Fruit fly (Drosophila melanogaster) whole organism, embryonic: Measurements from ENCODE around the gene Schip1.

Experiments used
- CG10147 ChIP-seq: fragments of 200-800 bp; sonication (Bioruptor generic); optimal IDR thresholded peaks from 2 replicates; lab custom pipeline; 2019; ENCODE audit warnings: missing biosample characterization, mild to moderate bottlenecking, missing genetic modification characterization, moderate library complexity
- CG10267 ChIP-seq: fragments of 200-800 bp; sonication (Bioruptor generic); optimal IDR thresholded peaks from 2 replicates; lab custom pipeline; 2018; ENCODE audit warnings: missing biosample characterization, mild to moderate bottlenecking, missing genetic modification characterization, moderate library complexity
- CG10321 ChIP-seq: fragments of 200-800 bp; sonication (Bioruptor generic); IDR thresholded peaks from 2 replicates; pipeline ENCODE4 v1.3.6; 2022; ENCODE audit warnings: missing biosample characterization, missing genetic modification characterization
- CG11560 ChIP-seq: fragments of 200-800 bp; sonication (Bioruptor generic); IDR thresholded peaks from 3 replicates; pipeline ENCODE4 v1.3.6; 2022; ENCODE audit warnings: missing biosample characterization, missing genetic modification characterization
- CG12391 ChIP-seq: fragments of 200-800 bp; sonication (Bioruptor generic); optimal IDR thresholded peaks from 3 replicates; lab custom pipeline; 2018; ENCODE audit warnings: missing biosample characterization, mild to moderate bottlenecking, missing genetic modification characterization, moderate library complexity
- CG13775 ChIP-seq: fragments of 200-800 bp; sonication (Bioruptor generic); optimal IDR thresholded peaks from 3 replicates; lab custom pipeline; 2017; ENCODE audit warnings: missing biosample characterization, mild to moderate bottlenecking, missing genetic modification characterization
- CG14710 ChIP-seq: fragments of 200-800 bp; sonication (Bioruptor generic); optimal IDR thresholded peaks from 3 replicates; lab custom pipeline; 2019; ENCODE audit warnings: missing biosample characterization, mild to moderate bottlenecking, missing genetic modification characterization, moderate library complexity
- CG15514 ChIP-seq: fragments of 200-800 bp; sonication (Bioruptor generic); optimal IDR thresholded peaks from 3 replicates; lab custom pipeline; 2017; ENCODE audit warnings: missing biosample characterization, missing genetic modification characterization, mild to moderate bottlenecking, moderate library complexity, missing genetic modification reagents
- CG15601 ChIP-seq: fragments of 200-800 bp; sonication (Bioruptor generic); optimal IDR thresholded peaks from 3 replicates; lab custom pipeline; 2019; ENCODE audit warnings: missing biosample characterization, mild to moderate bottlenecking, missing genetic modification characterization, moderate library complexity
- CG16779 ChIP-seq: fragments of 200-800 bp; sonication (Bioruptor generic); IDR thresholded peaks from 2 replicates; pipeline ENCODE4 v1.3.6; 2022; ENCODE audit warnings: missing biosample characterization, missing genetic modification characterization
- CG16815 ChIP-seq: fragments of 200-800 bp; sonication (Bioruptor generic); optimal IDR thresholded peaks from 3 replicates; lab custom pipeline; 2017; ENCODE audit warnings: missing biosample characterization, mild to moderate bottlenecking, missing genetic modification characterization
- CG17802 ChIP-seq: fragments of 200-800 bp; sonication (Bioruptor generic); optimal IDR thresholded peaks from 2 replicates; lab custom pipeline; 2018; ENCODE audit warnings: missing biosample characterization, mild to moderate bottlenecking, missing genetic modification characterization, moderate library complexity
- CG17912 ChIP-seq: fragments of 200-800 bp; sonication (Bioruptor generic); optimal IDR thresholded peaks from 2 replicates; lab custom pipeline; 2018; ENCODE audit warnings: missing biosample characterization, mild to moderate bottlenecking, missing genetic modification characterization
- CG2116 ChIP-seq: fragments of 200-800 bp; sonication (Bioruptor generic); optimal IDR thresholded peaks from 3 replicates; lab custom pipeline; 2018; ENCODE audit warnings: missing biosample characterization, mild to moderate bottlenecking, missing genetic modification characterization
- CG30403 ChIP-seq: fragments of 200-800 bp; sonication (Bioruptor generic); optimal IDR thresholded peaks from 3 replicates; lab custom pipeline; 2016; ENCODE audit warnings: missing biosample characterization, missing genetic modification characterization
- CG4617 ChIP-seq: fragments of 200-800 bp; sonication (Bioruptor generic); optimal IDR thresholded peaks from 3 replicates; lab custom pipeline; 2016; ENCODE audit warnings: missing biosample characterization, missing genetic modification characterization, borderline replicate concordance
- CG4820 ChIP-seq: fragments of 200-800 bp; sonication (Bioruptor generic); optimal IDR thresholded peaks from 3 replicates; lab custom pipeline; 2016; ENCODE audit warnings: missing biosample characterization, missing genetic modification characterization
- CG6272 ChIP-seq: fragments of 200-800 bp; sonication (Bioruptor generic); IDR thresholded peaks from 2 replicates; pipeline ENCODE4 v1.3.6; 2022; ENCODE audit warnings: missing biosample characterization, missing genetic modification characterization
- CG6791 ChIP-seq: fragments of 200-800 bp; sonication (Bioruptor generic); IDR thresholded peaks from 3 replicates; pipeline ENCODE4 v1.3.6; 2022; ENCODE audit warnings: missing biosample characterization, missing genetic modification characterization; ENCODE audit not compliant: partially characterized antibody
- CG8089 ChIP-seq: fragments of 200-800 bp; sonication (Bioruptor generic); optimal IDR thresholded peaks from 3 replicates; lab custom pipeline; 2016; ENCODE audit warnings: missing biosample characterization, missing genetic modification characterization
- CG9797 ChIP-seq: fragments of 200-800 bp; sonication (Bioruptor generic); optimal IDR thresholded peaks from 3 replicates; lab custom pipeline; 2018; ENCODE audit warnings: missing biosample characterization, mild to moderate bottlenecking, missing genetic modification characterization
- CG9817 ChIP-seq: fragments of 200-800 bp; sonication (Bioruptor generic); optimal IDR thresholded peaks from 2 replicates; lab custom pipeline; 2018; ENCODE audit warnings: missing biosample characterization, mild to moderate bottlenecking, missing genetic modification characterization, moderate library complexity
- Dll ChIP-seq: fragments of 200-800 bp; sonication (Bioruptor generic); IDR thresholded peaks from 4 replicates; pipeline ENCODE4 v1.3.6; 2022; ENCODE audit warnings: missing biosample characterization, missing genetic modification characterization; ENCODE audit not compliant: partially characterized antibody
- E2f2 ChIP-seq: fragments of 200-800 bp; sonication (Bioruptor generic); IDR thresholded peaks from 2 replicates; pipeline ENCODE4 v1.3.6; 2022; ENCODE audit warnings: missing biosample characterization, missing genetic modification characterization
- Elba2 ChIP-seq: fragments of 200-800 bp; sonication (Bioruptor generic); optimal IDR thresholded peaks from 3 replicates; lab custom pipeline; 2016; ENCODE audit warnings: missing biosample characterization, missing genetic modification characterization
- Med ChIP-seq: fragments of 200-800 bp; sonication (Bioruptor generic); peaks from one replicate; lab custom pipeline; 2016; ENCODE audit warnings: missing biosample characterization, missing genetic modification characterization, mild to moderate bottlenecking, inconsistent platforms, moderate library complexity
- Optix ChIP-seq: fragments of 200-800 bp; sonication (Bioruptor generic); IDR thresholded peaks from 3 replicates; pipeline ENCODE4 v1.3.6; 2022; ENCODE audit warnings: missing biosample characterization, missing genetic modification characterization
- Pdp1 ChIP-seq, 2 experiments: fragments of 200-800 bp; sonication (Bioruptor generic); optimal IDR thresholded peaks; 3 replicates each; lab custom pipeline; 2016; ENCODE audit warnings: missing biosample characterization in 2 of 2, missing genetic modification characterization in 2 of 2, mild to moderate bottlenecking in 1 of 2, moderate library complexity in 1 of 2
- Spps ChIP-seq: fragments of 200-800 bp; sonication (Bioruptor generic); optimal IDR thresholded peaks from 2 replicates; lab custom pipeline; 2018; ENCODE audit warnings: missing biosample characterization, mild to moderate bottlenecking, missing genetic modification characterization
- YL-1 ChIP-seq: fragments of 200-800 bp; sonication (Bioruptor generic); optimal IDR thresholded peaks from 3 replicates; lab custom pipeline; 2017; ENCODE audit warnings: missing biosample characterization, mild to moderate bottlenecking, missing genetic modification characterization
- ase ChIP-seq: fragments of 200-800 bp; sonication (Bioruptor generic); IDR thresholded peaks from 3 replicates; pipeline ENCODE4 v1.3.6; 2022; ENCODE audit warnings: missing biosample characterization, missing genetic modification characterization
- az2 ChIP-seq: fragments of 200-800 bp; sonication (Bioruptor generic); optimal IDR thresholded peaks from 3 replicates; lab custom pipeline; 2016; ENCODE audit warnings: missing biosample characterization, missing genetic modification characterization
- bigmax ChIP-seq: fragments of 200-800 bp; sonication (Bioruptor generic); optimal IDR thresholded peaks from 2 replicates; lab custom pipeline; 2018; ENCODE audit warnings: missing biosample characterization, mild to moderate bottlenecking, missing genetic modification characterization
- ci ChIP-seq: fragments of 200-800 bp; sonication (Bioruptor generic); IDR thresholded peaks from 3 replicates; pipeline ENCODE4 v1.3.6; 2022; ENCODE audit warnings: missing biosample characterization, missing genetic modification characterization
- crp ChIP-seq, 2 experiments: fragments of 200-800 bp; sonication (Bioruptor generic); optimal IDR thresholded peaks; 2 replicates in 1 of 2; 3 replicates in 1 of 2; lab custom pipeline; 2017; ENCODE audit warnings: missing biosample characterization in 2 of 2, missing genetic modification characterization in 2 of 2, mild to moderate bottlenecking in 1 of 2, moderate library complexity in 1 of 2
- inv ChIP-seq: fragments of 200-800 bp; sonication (Bioruptor generic); IDR thresholded peaks from 2 replicates; pipeline ENCODE4 v1.3.6; 2022; ENCODE audit warnings: missing biosample characterization, missing genetic modification characterization; ENCODE audit not compliant: partially characterized antibody
- klu ChIP-seq: fragments of 200-800 bp; sonication (Bioruptor generic); IDR thresholded peaks from 2 replicates; pipeline ENCODE4 v1.3.6; 2022; ENCODE audit warnings: missing biosample characterization, missing genetic modification characterization
- lilli ChIP-seq: fragments of 200-800 bp; sonication (Bioruptor generic); optimal IDR thresholded peaks from 3 replicates; lab custom pipeline; 2016; ENCODE audit warnings: missing biosample characterization, missing genetic modification characterization
- lola ChIP-seq, 3 experiments: fragments of >200 bp in 2 of 3; fragments of 200-800 bp in 1 of 3; sonication (Bioruptor generic) in 1 of 3; optimal IDR thresholded peaks; 2 replicates each; lab custom pipeline; 2017 to 2019; ENCODE audit warnings: missing biosample characterization in 3 of 3, missing genetic modification characterization in 3 of 3, mild to moderate bottlenecking in 1 of 3, moderate library complexity in 1 of 3
- nau ChIP-seq: fragments of 200-800 bp; sonication (Bioruptor generic); optimal IDR thresholded peaks from 3 replicates; lab custom pipeline; 2017; ENCODE audit warnings: missing biosample characterization, mild to moderate bottlenecking, missing genetic modification characterization, missing genetic modification reagents
- nmo ChIP-seq: fragments of 200-800 bp; sonication (Bioruptor generic); optimal IDR thresholded peaks from 2 replicates; lab custom pipeline; 2018; ENCODE audit warnings: missing biosample characterization, mild to moderate bottlenecking, missing genetic modification characterization, moderate library complexity
- ranshi ChIP-seq: fragments of 200-800 bp; sonication (Bioruptor generic); IDR thresholded peaks from 2 replicates; pipeline ENCODE4 v1.3.6; 2022; ENCODE audit warnings: missing biosample characterization, missing genetic modification characterization
- row ChIP-seq: fragments of 200-800 bp; sonication (Bioruptor generic); IDR thresholded peaks from 3 replicates; pipeline ENCODE4 v1.3.6; 2022; ENCODE audit warnings: missing biosample characterization, missing genetic modification characterization
- scrt ChIP-seq: fragments of 200-800 bp; sonication (Bioruptor generic); optimal IDR thresholded peaks from 2 replicates; lab custom pipeline; 2018; ENCODE audit warnings: missing biosample characterization, mild to moderate bottlenecking, missing genetic modification characterization, moderate library complexity
- sens ChIP-seq: fragments of 200-800 bp; sonication (Bioruptor generic); peaks from one replicate; lab custom pipeline; 2016; ENCODE audit warnings: missing biosample characterization, missing genetic modification characterization
- stwl ChIP-seq: fragments of 200-800 bp; sonication (Bioruptor generic); optimal IDR thresholded peaks from 3 replicates; lab custom pipeline; 2018; ENCODE audit warnings: missing biosample characterization, mild to moderate bottlenecking, missing genetic modification characterization, moderate library complexity
- sug ChIP-seq: fragments of 200-800 bp; optimal IDR thresholded peaks from 2 replicates; lab custom pipeline; 2019; ENCODE audit warnings: missing biosample characterization, mild to moderate bottlenecking, missing genetic modification characterization, moderate library complexity
- wek ChIP-seq: fragments of 200-800 bp; sonication (Bioruptor generic); optimal IDR thresholded peaks from 3 replicates; lab custom pipeline; 2018; ENCODE audit warnings: missing biosample characterization, mild to moderate bottlenecking, missing genetic modification characterization, moderate library complexity

Schip1 gene

dm6 chr2L:10314327-10315210 is 16.3 kb downstream of the Schip1 start, which contains the start of the genes Usp14 and CG4972 (continued):
- TF ChIP-seq az2 (GFP tag; lab: Kevin White, UChicago) (no peak), Optix (GFP tag; lab: Robert Waterston, UW) (no peak), CG10321 (GFP tag; lab: Robert Waterston, UW) (no peak), CG10147 (GFP tag; lab: Kevin White, UChicago) (no peak), CG6272 (GFP tag; lab: Robert Waterston, UW) (no peak), lilli (GFP tag; lab: Kevin White, UChicago) (no peak), nau (GFP tag; lab: Kevin White, UChicago) (no peak), klu (no peak), ranshi (no peak), Spps (no peak), sens (GFP tag; lab: Kevin White, UChicago) (peak; percentile 68), Elba2 (GFP tag; lab: Kevin White, UChicago) (peak; percentile 3), bigmax (GFP tag; lab: Kevin White, UChicago) (peak; percentile 90), CG9797 (GFP tag; lab: Kevin White, UChicago) (no peak), CG8089 (no peak), YL-1 (GFP tag; lab: Kevin White, UChicago) (no peak), CG30403 (GFP tag; lab: Kevin White, UChicago) (peak; percentile 45), CG11560 (tag; lab: Robert Waterston, UW) (no peak), CG15601 (tag; lab: Kevin White, UChicago) (peak; percentile 11), scrt (GFP tag; lab: Kevin White, UChicago) (no peak), CG17912 (GFP tag; lab: Kevin White, UChicago) (no peak), CG12391 (peak; percentile 38), CG13775 (GFP tag; lab: Kevin White, UChicago) (peak; percentile 8), CG16815 (no peak), CG9817 (no peak)
- TF ChIP-seq, all 482 proteins: peak for 75

dm6 chr2L:10311822-10312221 is 19.1 kb downstream of the Schip1 start:
- 0 out of 3 replicates have a peak, but pooled peaks have one; percentile 36 for TF ChIP-seq CG6791 (GFP tag; lab: Robert Waterston, UW)
- TF ChIP-seq CG2116, result peak; percentile 44
- TF ChIP-seq lola (GFP tag; optimal IDR thresholded peaks at IDR 0.05; lab: Kevin White, UChicago), result no peak
- TF ChIP-seq crp (GFP tag; optimal IDR thresholded peaks at IDR 0.05; lab: Kevin White, UChicago), result peak in 1 of 2 experiments; percentile 60
- peak; percentile 42; the same call in 1 of the 4 replicates for TF ChIP-seq Dll
- TF ChIP-seq CG17802 (tag; lab: Kevin White, UChicago), result peak; percentile 34
- TF ChIP-seq Pdp1 (GFP tag; optimal IDR thresholded peaks at IDR 0.05; lab: Kevin White, UChicago), result peak in 1 of 2 experiments; percentile 23
- TF ChIP-seq wek, result peak; percentile 10
- peak; percentile 63 for TF ChIP-seq stwl (tag; lab: Kevin White, UChicago)
- TF ChIP-seq ase (GFP tag; lab: Robert Waterston, UW), result no peak
- peak; percentile 46; the same call in 1 of the 3 replicates for TF ChIP-seq row (GFP tag; lab: Robert Waterston, UW)
- TF ChIP-seq CG16779 (GFP tag; lab: Robert Waterston, UW), result no peak
- no peak for TF ChIP-seq CG4820 (GFP tag; lab: Kevin White, UChicago)
- peak; percentile 43 for TF ChIP-seq Med
- peak; percentile 23 for TF ChIP-seq CG14710 (tag; lab: Kevin White, UChicago)
- peak; percentile 9 for TF ChIP-seq nmo (GFP tag; lab: Kevin White, UChicago)
- peak; percentile 12 for TF ChIP-seq sug (tag; lab: Kevin White, UChicago)
- TF ChIP-seq inv (GFP tag; lab: Robert Waterston, UW), result no peak
- peak; percentile 5 for TF ChIP-seq CG10267 (tag; lab: Kevin White, UChicago)
- TF ChIP-seq E2f2 (GFP tag; lab: Robert Waterston, UW), result peak; percentile 31
- TF ChIP-seq ci, result no peak
- peak; percentile 76 for TF ChIP-seq CG4617
- peak; percentile 37 for TF ChIP-seq CG15514 (GFP tag; lab: Kevin White, UChicago)
- peak; percentile 27 for TF ChIP-seq Elba2 (GFP tag; lab: Kevin White, UChicago)
